Fruit fly (Drosophila melanogaster): ENCODE data around the gene CG32248.

- TF ChIP-seq h (optimal IDR thresholded peaks at IDR 0.05) (no peak), psq (optimal IDR thresholded peaks at IDR 0.05) (no peak), insv (optimal IDR thresholded peaks at IDR 0.05) (no peak)
These were observed 6.2 kb downstream of the CG32248 start for dm6 chr3L:4477656-4478254.
